Fruit fly (Drosophila melanogaster) Kc167 (cell line): ENCODE measurements around the gene Dus4.

ENCODE experiments used
- Myc ChIP-seq: fragments of >200 bp; optimal IDR thresholded peaks from 2 replicates; lab custom pipeline; 2017; ENCODE audit warnings: missing external identifiers
- Sin3A ChIP-seq: fragments of >200 bp; optimal IDR thresholded peaks from 2 replicates; lab custom pipeline; 2018; ENCODE audit warnings: missing external identifiers
- h ChIP-seq: fragments of >200 bp; optimal IDR thresholded peaks from 3 replicates; lab custom pipeline; 2018; ENCODE audit warnings: missing external identifiers
- insv ChIP-seq: fragments of >200 bp; optimal IDR thresholded peaks from 3 replicates; lab custom pipeline; 2018; ENCODE audit warnings: missing external identifiers
- psq ChIP-seq: fragments of >200 bp; optimal IDR thresholded peaks from 2 replicates; lab custom pipeline; 2017; ENCODE audit warnings: missing external identifiers
- ttk ChIP-seq: sonication (Bioruptor generic); optimal IDR thresholded peaks from 2 replicates; lab custom pipeline; 2017; ENCODE audit warnings: missing external identifiers

Dus4 gene

DNA sequence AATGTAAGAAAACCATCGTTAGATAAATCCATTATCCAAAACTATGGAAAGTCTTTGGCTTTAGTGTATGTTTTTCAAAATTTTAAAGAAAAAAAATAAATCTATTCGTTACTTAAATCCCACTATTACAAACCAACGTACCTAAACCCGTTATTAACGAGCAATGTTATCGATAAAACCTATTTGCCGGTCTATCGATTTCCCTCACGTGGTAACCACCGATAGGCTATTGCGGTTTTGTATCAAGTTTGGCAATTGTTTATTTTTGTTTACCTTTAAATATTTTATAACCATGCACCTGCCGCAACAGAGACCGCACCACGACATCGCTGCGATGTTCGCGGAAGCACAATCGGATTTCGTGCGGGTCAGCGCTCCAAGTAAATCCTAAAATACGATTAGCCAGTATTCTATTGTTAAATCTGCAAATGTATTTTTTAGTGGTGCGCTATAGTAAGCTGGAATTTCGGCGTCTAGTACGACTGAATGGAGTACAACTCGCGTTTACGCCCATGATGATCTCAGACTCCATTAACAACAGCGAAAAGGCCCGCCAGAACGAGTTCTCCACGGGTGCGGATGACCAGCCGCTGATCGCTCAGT, at the start of gene Dus4:
Gene Dus4 (plus strand): TSS at position 206 of the 603 bp plus-strand sequence.
- TF ChIP-seq insv (lab: Kevin White, UChicago), result no peak
- no peak for TF ChIP-seq Myc (lab: Kevin White, UChicago)
- no peak for TF ChIP-seq Sin3A (lab: Kevin White, UChicago)
- TF ChIP-seq psq (lab: Kevin White, UChicago), result no peak
- no peak for TF ChIP-seq ttk
- no peak for TF ChIP-seq h

DNA sequence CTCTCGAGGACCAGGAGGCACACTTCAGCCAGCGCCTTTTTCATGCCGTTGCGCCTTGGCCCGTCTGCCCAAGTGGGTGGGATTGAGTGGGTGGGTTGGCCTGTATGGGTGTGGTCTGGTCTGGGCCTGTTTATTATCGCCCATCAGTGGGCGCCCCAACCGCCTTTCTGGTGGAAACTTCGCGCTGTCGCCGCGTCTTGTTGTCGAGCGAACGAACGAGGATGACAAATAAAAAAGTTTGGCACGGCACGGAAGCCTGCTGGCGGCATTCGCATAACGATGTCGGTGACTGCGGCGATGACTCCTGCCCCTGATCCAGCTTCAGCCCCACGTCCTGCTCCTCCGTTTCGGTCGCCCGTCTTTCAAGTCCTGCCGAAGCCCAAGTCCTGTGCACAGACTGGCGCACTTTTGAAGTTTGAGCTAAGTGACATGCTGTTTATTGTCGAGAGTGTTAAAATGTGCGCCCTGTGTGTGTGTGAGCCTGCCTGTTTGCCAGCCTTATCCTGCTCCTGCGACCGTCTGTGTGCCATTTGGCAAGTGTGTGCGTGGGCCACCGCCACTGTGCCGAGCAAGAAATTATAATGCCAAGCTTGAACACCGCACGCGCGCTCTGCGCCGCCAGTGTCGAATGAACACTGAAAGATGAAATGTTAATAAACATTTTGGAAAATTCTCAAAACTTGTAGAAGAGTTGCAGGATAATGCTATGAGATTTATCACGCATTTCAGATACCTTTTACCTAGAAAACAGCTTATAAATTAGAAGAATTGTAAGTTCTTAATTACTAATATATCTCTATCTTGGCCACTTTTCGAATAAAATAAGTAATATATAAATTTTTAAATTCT, 48.8 kb upstream of the Dus4 start:
- TF ChIP-seq ttk, result no peak
- no peak for TF ChIP-seq Sin3A (lab: Kevin White, UChicago)
- no peak for TF ChIP-seq Myc (lab: Kevin White, UChicago)
- no peak for TF ChIP-seq h
- TF ChIP-seq insv (lab: Kevin White, UChicago), result no peak
- no peak for TF ChIP-seq psq (lab: Kevin White, UChicago)

DNA sequence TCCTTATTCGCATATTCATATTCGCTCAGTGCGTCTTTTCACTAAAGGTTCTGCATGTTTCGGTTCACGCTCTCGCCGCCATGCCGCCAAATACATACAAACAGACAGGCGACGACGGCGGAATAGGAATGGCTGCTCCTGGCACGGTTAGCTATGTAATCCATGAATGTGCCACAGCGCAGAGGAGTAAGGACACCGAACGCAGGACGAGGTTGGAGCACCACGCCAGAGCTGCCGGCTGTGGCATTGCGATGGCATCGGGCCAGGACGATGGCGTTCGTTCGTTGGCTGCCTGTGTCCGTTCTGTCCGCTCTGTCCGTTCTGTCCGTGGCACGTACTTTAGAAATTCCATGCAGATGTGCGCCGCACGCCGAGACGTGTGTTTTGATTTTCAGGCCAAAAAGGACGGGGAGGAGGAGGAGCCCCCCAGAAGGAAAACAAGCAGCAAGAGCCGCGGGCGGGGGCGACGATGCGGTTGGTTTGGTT, 48.2 kb upstream of the Dus4 start:
- no peak for TF ChIP-seq insv (lab: Kevin White, UChicago)
- no peak for TF ChIP-seq psq (lab: Kevin White, UChicago)
- TF ChIP-seq h, result no peak
- TF ChIP-seq Myc (lab: Kevin White, UChicago), result no peak
- no peak for TF ChIP-seq ttk
- no peak for TF ChIP-seq Sin3A (lab: Kevin White, UChicago)

DNA sequence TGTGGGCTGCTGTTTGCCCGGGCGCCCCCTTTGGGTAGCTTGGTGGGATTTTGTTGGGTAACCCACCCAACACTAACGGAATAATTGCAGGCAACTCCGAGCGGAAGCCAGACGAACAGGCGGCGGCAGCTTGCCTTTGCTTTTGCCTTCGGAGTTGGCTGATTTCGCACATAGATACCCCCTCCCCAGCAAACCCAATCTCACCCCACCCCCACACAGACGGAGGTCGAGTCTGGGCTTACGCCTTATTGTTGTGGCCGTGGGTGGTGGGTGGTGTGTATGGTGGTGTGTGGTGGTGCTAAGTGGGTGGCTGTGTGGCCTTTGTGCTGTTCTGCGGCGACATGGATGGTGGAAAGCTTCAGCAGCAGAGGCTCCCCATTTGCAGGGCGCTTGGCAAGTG, 47.5 kb upstream of the Dus4 start:
- no peak for TF ChIP-seq ttk
- no peak for TF ChIP-seq insv (lab: Kevin White, UChicago)
- TF ChIP-seq Sin3A (lab: Kevin White, UChicago), result no peak
- no peak for TF ChIP-seq h
- no peak for TF ChIP-seq psq (lab: Kevin White, UChicago)
- no peak for TF ChIP-seq Myc (lab: Kevin White, UChicago)

DNA sequence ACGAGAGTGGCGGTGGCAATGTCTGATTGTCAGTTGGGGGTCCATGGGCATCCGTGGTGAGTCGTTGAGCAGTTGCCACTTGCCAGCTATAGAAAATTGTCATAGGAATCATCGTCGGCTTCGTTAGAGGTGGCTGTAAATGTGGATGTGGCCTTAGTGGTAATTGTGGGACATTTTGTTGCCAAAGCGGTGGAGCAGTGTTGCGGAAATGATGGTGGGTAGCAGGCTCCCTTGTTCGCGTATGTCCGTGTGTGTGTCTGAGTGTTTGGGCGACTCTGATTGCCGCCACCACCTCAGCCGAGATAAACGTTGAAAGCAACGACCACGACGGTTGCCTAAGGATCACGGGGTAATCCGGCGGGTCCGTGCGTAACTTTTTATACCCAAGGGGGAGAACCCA, 46.0 kb upstream of the Dus4 start:
- TF ChIP-seq psq (lab: Kevin White, UChicago) (no peak), Sin3A (lab: Kevin White, UChicago) (no peak), h (no peak), ttk (no peak), insv (lab: Kevin White, UChicago) (no peak), Myc (lab: Kevin White, UChicago) (no peak)

DNA sequence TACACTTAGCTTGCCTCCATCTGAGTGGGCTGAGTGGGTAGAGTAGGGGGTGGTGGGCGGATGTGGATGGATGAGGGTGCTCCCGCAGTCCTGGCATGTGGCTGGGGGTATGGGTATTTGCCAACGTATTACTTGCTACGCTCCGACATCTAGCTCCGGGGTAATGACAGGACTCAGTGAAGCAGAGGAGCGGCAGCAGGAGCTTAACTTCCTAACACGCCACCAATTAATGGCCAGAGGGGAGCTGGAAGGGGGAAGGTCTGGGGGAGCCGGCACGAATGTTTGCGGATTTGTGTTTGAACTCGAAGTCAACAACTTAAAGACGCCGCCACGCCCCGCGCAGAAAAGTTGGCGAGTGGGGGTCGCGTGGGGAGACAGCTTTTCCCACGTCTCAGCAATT, 44.8 kb upstream of the Dus4 start:
- TF ChIP-seq psq (lab: Kevin White, UChicago) (no peak), Myc (lab: Kevin White, UChicago) (no peak), insv (lab: Kevin White, UChicago) (no peak), ttk (no peak), Sin3A (lab: Kevin White, UChicago) (no peak), h (no peak)

DNA sequence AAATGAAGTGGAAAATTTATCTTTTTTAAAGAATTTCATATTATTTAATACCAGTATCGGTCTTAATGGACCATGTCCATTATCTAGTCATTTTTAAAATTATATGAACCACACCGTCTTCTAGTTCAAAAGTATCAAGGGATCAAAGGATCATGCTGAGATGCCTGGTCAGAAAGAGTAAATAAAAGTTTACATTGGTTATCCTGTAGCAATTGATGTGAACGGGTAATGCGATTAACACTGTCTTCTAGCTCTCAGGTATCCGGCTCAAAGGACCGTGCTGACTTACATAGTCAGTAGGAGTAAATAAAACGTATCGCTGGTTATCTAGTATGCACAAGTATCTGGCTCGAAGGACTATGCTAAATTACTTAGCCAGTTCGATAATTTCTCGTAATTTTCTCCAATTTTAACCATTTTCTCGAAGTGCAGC, 43.9 kb upstream of the Dus4 start:
- no peak for TF ChIP-seq insv (lab: Kevin White, UChicago)
- no peak for TF ChIP-seq ttk
- no peak for TF ChIP-seq Myc (lab: Kevin White, UChicago)
- TF ChIP-seq Sin3A (lab: Kevin White, UChicago), result no peak
- no peak for TF ChIP-seq h
- TF ChIP-seq psq (lab: Kevin White, UChicago), result no peak

DNA sequence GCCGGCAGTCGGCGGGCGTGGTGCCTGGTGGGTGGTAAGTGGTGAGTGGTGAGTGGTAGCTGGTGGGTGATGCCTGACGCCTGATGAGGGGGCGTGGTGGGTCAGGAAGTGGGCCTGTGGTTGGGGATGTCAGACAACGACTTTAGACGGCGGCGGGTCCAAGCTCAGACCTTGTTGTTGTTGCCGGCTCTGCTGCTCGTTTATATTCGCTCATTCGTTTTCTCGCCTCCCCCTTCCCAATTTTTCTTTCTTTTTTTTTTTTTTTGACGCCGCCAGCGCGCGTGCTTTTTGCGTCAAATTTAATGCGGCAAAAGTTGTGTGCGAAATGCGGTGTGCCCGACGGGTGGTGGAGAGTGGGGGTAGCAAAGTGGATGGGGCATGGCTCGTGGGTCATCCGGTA, 43.5 kb upstream of the Dus4 start:
- TF ChIP-seq Sin3A (lab: Kevin White, UChicago) (no peak), ttk (no peak), Myc (lab: Kevin White, UChicago) (no peak), insv (lab: Kevin White, UChicago) (no peak), psq (lab: Kevin White, UChicago) (no peak), h (no peak)

DNA sequence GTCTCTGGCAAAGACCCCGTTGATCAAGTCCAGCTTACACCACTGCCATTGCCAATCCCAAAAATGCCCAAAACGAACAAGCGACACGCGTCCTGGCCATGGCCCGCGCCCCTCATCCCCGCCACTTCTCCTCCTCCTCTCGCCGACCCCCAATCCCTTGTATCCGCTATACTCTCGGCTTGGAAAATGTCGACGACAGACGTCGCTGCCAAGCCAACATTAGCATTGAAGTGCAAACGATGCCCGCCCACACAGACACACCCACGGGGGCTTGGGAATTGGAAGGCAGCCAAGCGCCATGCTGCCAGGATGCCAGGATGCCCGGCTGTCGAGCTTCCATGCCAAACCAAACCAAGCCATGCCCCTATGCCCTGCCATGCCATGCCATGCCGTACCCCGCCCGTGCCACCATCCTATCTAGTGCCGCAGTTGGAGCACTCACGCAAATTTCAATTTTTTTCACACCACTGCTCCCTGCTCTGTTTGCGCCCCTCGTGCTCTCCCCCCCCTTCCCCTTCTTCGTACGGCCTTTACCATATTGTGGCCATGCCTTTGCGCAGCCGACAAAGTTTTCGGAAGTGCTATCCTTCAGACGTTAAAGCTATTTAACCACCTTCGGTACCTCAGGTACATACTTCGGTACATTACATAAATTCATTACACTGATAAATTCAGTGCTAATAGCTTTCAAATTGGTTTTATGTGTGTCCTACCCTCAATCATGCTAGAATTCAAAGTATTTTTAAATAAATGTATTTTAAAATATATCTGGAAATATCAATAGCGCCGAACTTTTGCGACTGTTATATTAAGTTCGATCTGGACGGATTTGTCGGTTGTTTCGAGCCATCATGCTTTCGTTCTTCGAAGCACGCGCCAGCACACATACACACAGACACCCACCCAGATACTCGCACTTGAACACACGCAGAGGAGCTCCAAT, 41.5 kb upstream of the Dus4 start:
- TF ChIP-seq Myc (lab: Kevin White, UChicago) (no peak), insv (lab: Kevin White, UChicago) (no peak), Sin3A (lab: Kevin White, UChicago) (no peak), h (no peak), ttk (no peak), psq (lab: Kevin White, UChicago) (no peak)

DNA sequence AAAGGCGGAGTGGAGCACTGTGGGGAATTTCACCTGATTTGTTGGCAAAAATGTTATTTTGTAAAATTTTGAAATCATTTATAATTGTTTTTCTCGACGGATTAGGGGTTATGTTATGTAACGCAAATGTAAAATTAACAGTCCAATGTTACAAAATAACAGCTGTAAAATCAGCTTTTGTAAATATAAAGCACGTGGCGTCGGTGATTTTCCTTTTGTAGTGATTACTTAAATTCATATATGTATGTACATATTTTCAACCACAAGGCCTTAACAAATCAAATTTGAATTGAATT, 40.9 kb upstream of the Dus4 start, which contains the start of gene CG15172:
Gene CG15172 (plus strand): TSS at position 197 of the 296 bp plus-strand sequence.
- TF ChIP-seq insv (lab: Kevin White, UChicago) (no peak), Sin3A (lab: Kevin White, UChicago) (no peak)

DNA sequence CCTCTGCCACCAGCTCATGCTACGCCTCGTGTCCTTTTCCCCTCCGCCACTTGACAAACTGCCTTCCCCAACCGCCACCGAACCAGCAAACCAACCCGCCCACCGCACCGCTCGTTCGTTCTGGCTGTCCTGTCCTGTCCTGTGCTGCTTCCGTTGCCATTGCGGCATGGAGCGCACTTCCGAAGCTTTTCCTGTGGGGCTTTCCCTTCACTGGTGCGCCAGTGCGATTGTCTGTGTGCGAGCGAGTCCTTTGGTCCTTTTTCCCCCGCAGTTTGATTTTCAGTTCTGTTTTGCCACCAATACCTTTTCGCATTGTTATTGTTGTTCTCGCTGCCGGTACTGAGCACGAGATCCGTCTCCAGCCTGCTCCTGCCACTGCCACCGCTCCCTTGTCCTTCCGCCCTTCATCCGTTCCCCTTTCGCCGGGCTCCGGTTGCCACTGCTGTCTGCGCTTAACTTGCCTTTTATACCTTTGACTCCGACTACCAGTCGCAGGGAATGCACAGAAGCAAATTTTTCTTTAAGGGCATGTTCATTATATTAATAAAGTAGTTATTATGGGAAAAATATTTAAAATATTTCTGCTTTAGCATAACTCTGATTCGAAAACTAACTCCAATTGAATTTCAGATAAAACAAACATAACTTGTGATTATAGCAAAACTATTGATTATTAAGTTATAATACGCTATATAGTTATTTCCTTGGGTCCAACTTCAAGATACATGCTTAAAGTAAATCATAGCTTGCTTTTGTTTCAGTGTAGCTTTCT, 38.9 kb upstream of the Dus4 start:
- no peak for TF ChIP-seq ttk
- no peak for TF ChIP-seq h
- TF ChIP-seq psq (lab: Kevin White, UChicago), result no peak
- no peak for TF ChIP-seq insv (lab: Kevin White, UChicago)
- no peak for TF ChIP-seq Sin3A (lab: Kevin White, UChicago)
- TF ChIP-seq Myc (lab: Kevin White, UChicago), result no peak
